Worm (Caenorhabditis elegans) whole organism, L3 larva: Measurements from ENCODE around the gene F10E9.11.
"Not testable (repeated sequence)": the region's sequence is repeated elsewhere in the genome, so short reads cannot be mapped to it uniquely, and the experiment has no call there.

ENCODE experiments used
- ama-1 ChIP-seq: fragments of 150-350 bp; optimal IDR thresholded peaks from 2 replicates; lab custom pipeline; 2018
- nfya-1 ChIP-seq: sonication (generic microtip); optimal IDR thresholded peaks from 2 replicates; lab custom pipeline; 2017; ENCODE audit warnings: missing genetic modification characterization, mild to moderate bottlenecking, missing compliant biosample characterization, antibody characterized with exemption, moderate library complexity; ENCODE audit not compliant: insufficient read depth
- ztf-11 ChIP-seq: fragments of 150-350 bp; optimal IDR thresholded peaks from 2 replicates; lab custom pipeline; 2014; ENCODE audit warnings: missing biosample characterization, missing genetic modification characterization

ce11 chrIII:8347822-8348221, 28.8 kb upstream of the F10E9.11 start, which contains the start of gene clc-29:
- TF ChIP-seq ztf-11 (tag; lab: Kevin White, UChicago); nfya-1 (tag; lab: Kevin White, UChicago); ama-1 (lab: Kevin White, UChicago): not testable (repeated sequence)
